Worm (Caenorhabditis elegans): ENCODE results near the gene C50H2.13.

- TF ChIP-seq W03F9.2 (tag; optimal IDR thresholded peaks at IDR 0.05) (no peak), him-1 (tag; optimal IDR thresholded peaks at IDR 0.05) (no peak)
Measured at ce11 chrV:9977211-9977610, 50.9 kb downstream of the C50H2.13 start.

All from whole organism, L4/young adult.